Worm (Caenorhabditis elegans) whole organism, young adult: Measurements from ENCODE around the gene srab-9.
A peak's percentile ranks its signal among the peaks of the same experiment; 100 is the strongest.

Source experiments
- B0019.2 ChIP-seq: fragments of 200-800 bp; sonication (Bioruptor generic); conservative IDR thresholded peaks from 2 replicates; pipeline ENCODE4 v1.3.6; 2022; ENCODE audit warnings: missing genetic modification reagents, missing genetic modification characterization, missing compliant biosample characterization
- B0261.1 ChIP-seq: sonication (generic microtip); optimal IDR thresholded peaks from 2 replicates; lab custom pipeline; 2016; ENCODE audit warnings: mild to moderate bottlenecking, missing genetic modification characterization, moderate library complexity, missing compliant biosample characterization
- B0336.3 ChIP-seq: fragments of 200-800 bp; sonication (Bioruptor generic); IDR thresholded peaks from 2 replicates; pipeline ENCODE4 v1.3.6; 2022; ENCODE audit warnings: missing genetic modification characterization, missing compliant biosample characterization
- F22D6.2 ChIP-seq: sonication (generic microtip); optimal IDR thresholded peaks from 2 replicates; lab custom pipeline; 2016; ENCODE audit warnings: mild to moderate bottlenecking, missing genetic modification characterization, missing compliant biosample characterization
- F37B4.10 ChIP-seq: fragments of 200-800 bp; sonication (Bioruptor generic); IDR thresholded peaks from 2 replicates; pipeline ENCODE4 v1.3.6; 2022; ENCODE audit warnings: missing genetic modification characterization, missing compliant biosample characterization
- F49E8.2 ChIP-seq: sonication (generic microtip); optimal IDR thresholded peaks from 3 replicates; lab custom pipeline; 2017; ENCODE audit warnings: missing genetic modification characterization, mild to moderate bottlenecking, missing compliant biosample characterization, antibody characterized with exemption, moderate library complexity; ENCODE audit not compliant: insufficient read depth
- F57A8.1 ChIP-seq: fragments of 200-800 bp; sonication (Bioruptor generic); optimal IDR thresholded peaks from 2 replicates; lab custom pipeline; 2018; ENCODE audit warnings: mild to moderate bottlenecking, missing genetic modification characterization, moderate library complexity, missing compliant biosample characterization
- F57C9.4 ChIP-seq: sonication (generic microtip); optimal IDR thresholded peaks from 2 replicates; lab custom pipeline; 2017; ENCODE audit warnings: mild to moderate bottlenecking, missing genetic modification characterization, missing compliant biosample characterization
- K12H6.12 ChIP-seq: fragments of 200-800 bp; sonication (Bioruptor generic); optimal IDR thresholded peaks from 2 replicates; lab custom pipeline; 2018; ENCODE audit warnings: mild to moderate bottlenecking, missing genetic modification characterization, missing compliant biosample characterization
- T07F8.4 ChIP-seq: sonication (generic microtip); optimal IDR thresholded peaks from 2 replicates; lab custom pipeline; 2016; ENCODE audit warnings: mild to moderate bottlenecking, missing genetic modification characterization, moderate library complexity, missing compliant biosample characterization
- T26A5.8 ChIP-seq: sonication (generic microtip); optimal IDR thresholded peaks from 2 replicates; lab custom pipeline; 2016; ENCODE audit warnings: missing genetic modification characterization, missing compliant biosample characterization
- Y79H2A.3 ChIP-seq: fragments of 200-800 bp; sonication (Bioruptor generic); conservative IDR thresholded peaks from 2 replicates; pipeline ENCODE4 v1.3.6; 2022; ENCODE audit warnings: missing genetic modification reagents, missing genetic modification characterization, missing compliant biosample characterization
- Y95B8A.8 ChIP-seq: fragments of 200-800 bp; sonication (Bioruptor generic); IDR thresholded peaks from 2 replicates; pipeline ENCODE4 v1.3.6; 2022; ENCODE audit warnings: missing genetic modification reagents, missing genetic modification characterization, missing compliant biosample characterization
- aptf-3 ChIP-seq: fragments of 200-800 bp; sonication (Bioruptor generic); IDR thresholded peaks from 2 replicates; pipeline ENCODE4 v1.3.6; 2022; ENCODE audit warnings: missing genetic modification characterization, missing compliant biosample characterization
- attf-3 ChIP-seq: fragments of 200-800 bp; sonication (Bioruptor generic); conservative IDR thresholded peaks from 2 replicates; pipeline ENCODE4 v1.3.6; 2022; ENCODE audit warnings: missing genetic modification reagents, missing genetic modification characterization, missing compliant biosample characterization
- bed-2 ChIP-seq: fragments of 200-800 bp; sonication (Bioruptor generic); IDR thresholded peaks from 2 replicates; pipeline ENCODE4 v1.3.6; 2022; ENCODE audit warnings: missing genetic modification reagents, missing genetic modification characterization, missing compliant biosample characterization
- ccch-3 ChIP-seq: fragments of 200-800 bp; sonication (Bioruptor generic); optimal IDR thresholded peaks from 2 replicates; lab custom pipeline; 2018; ENCODE audit warnings: mild to moderate bottlenecking, missing genetic modification characterization, missing compliant biosample characterization
- cebp-1 ChIP-seq, 2 experiments: fragments of 200-800 bp in 1 of 2; sonication (Bioruptor generic) in 1 of 2; sonication (generic microtip) in 1 of 2; IDR thresholded peaks in 1 of 2; optimal IDR thresholded peaks in 1 of 2; 2 replicates each; pipeline versions ENCODE4 v1.3.6 to Lab custom; 2017 to 2022; ENCODE audit warnings: missing compliant biosample characterization in 2 of 2, missing genetic modification characterization in 2 of 2, mild to moderate bottlenecking in 1 of 2, missing genetic modification reagents in 1 of 2, moderate library complexity in 1 of 2
- ceh-79 ChIP-seq: sonication (generic microtip); optimal IDR thresholded peaks from 2 replicates; lab custom pipeline; 2017; ENCODE audit warnings: mild to moderate bottlenecking, missing genetic modification characterization, missing compliant biosample characterization
- chd-7 ChIP-seq: sonication (generic microtip); optimal IDR thresholded peaks from 2 replicates; lab custom pipeline; 2016; ENCODE audit warnings: mild to moderate bottlenecking, missing genetic modification characterization, moderate library complexity, missing compliant biosample characterization
- die-1 ChIP-seq: sonication (generic microtip); optimal IDR thresholded peaks from 2 replicates; lab custom pipeline; 2016; ENCODE audit warnings: missing genotype, mild to moderate bottlenecking, missing genetic modification characterization, missing compliant biosample characterization
- egl-44 ChIP-seq: fragments of 200-800 bp; sonication (Bioruptor generic); IDR thresholded peaks from 2 replicates; pipeline ENCODE4 v1.3.6; 2022; ENCODE audit warnings: missing genetic modification reagents, missing genetic modification characterization, missing compliant biosample characterization
- egrh-3 ChIP-seq: fragments of 200-800 bp; sonication (Bioruptor generic); IDR thresholded peaks from 2 replicates; pipeline ENCODE4 v1.3.6; 2022; ENCODE audit warnings: missing genetic modification reagents, missing genetic modification characterization, missing compliant biosample characterization
- fkh-3 ChIP-seq: sonication (generic microtip); optimal IDR thresholded peaks from 2 replicates; lab custom pipeline; 2016; ENCODE audit warnings: mild to moderate bottlenecking, missing genetic modification characterization, missing compliant biosample characterization
- hrde-1 ChIP-seq: sonication (generic microtip); optimal IDR thresholded peaks from 2 replicates; lab custom pipeline; 2016; ENCODE audit warnings: missing genetic modification characterization, mild to moderate bottlenecking, missing compliant biosample characterization, moderate library complexity, missing genotype, missing genetic modification reagents, borderline replicate concordance
- lag-1 ChIP-seq: fragments of 200-800 bp; sonication (Bioruptor generic); IDR thresholded peaks from 2 replicates; pipeline ENCODE4 v1.3.6; 2022; ENCODE audit warnings: missing genetic modification reagents, missing genetic modification characterization, missing compliant biosample characterization
- let-526 ChIP-seq: fragments of 200-800 bp; sonication (Bioruptor generic); IDR thresholded peaks from 2 replicates; pipeline ENCODE4 v1.3.6; 2022; ENCODE audit warnings: missing genetic modification reagents, missing genetic modification characterization, missing compliant biosample characterization
- lin-26 ChIP-seq: fragments of 200-800 bp; sonication (Bioruptor generic); IDR thresholded peaks from 2 replicates; pipeline ENCODE4 v1.3.6; 2022; ENCODE audit warnings: missing genetic modification reagents, missing genetic modification characterization, missing compliant biosample characterization
- lin-54 ChIP-seq: fragments of 200-800 bp; sonication (Bioruptor generic); optimal IDR thresholded peaks from 2 replicates; lab custom pipeline; 2018; ENCODE audit warnings: mild to moderate bottlenecking, missing genetic modification characterization, missing compliant biosample characterization
- madf-8 ChIP-seq: fragments of 200-800 bp; sonication (Bioruptor generic); conservative IDR thresholded peaks from 2 replicates; pipeline ENCODE4 v1.3.6; 2022; ENCODE audit warnings: missing genetic modification reagents, missing genetic modification characterization, missing compliant biosample characterization
- mes-4 ChIP-seq: sonication (generic microtip); optimal IDR thresholded peaks from 2 replicates; lab custom pipeline; 2016; ENCODE audit warnings: missing genotype, missing genetic modification characterization, missing compliant biosample characterization
- nhr-27 ChIP-seq: fragments of 200-800 bp; sonication (Bioruptor generic); optimal IDR thresholded peaks from 2 replicates; lab custom pipeline; 2018; ENCODE audit warnings: mild to moderate bottlenecking, missing genetic modification characterization, moderate library complexity, missing compliant biosample characterization
- nhr-90 ChIP-seq: sonication (generic microtip); optimal IDR thresholded peaks from 2 replicates; lab custom pipeline; 2016; ENCODE audit warnings: missing genotype, mild to moderate bottlenecking, missing genetic modification characterization, missing compliant biosample characterization
- pbrm-1 ChIP-seq: fragments of 200-800 bp; sonication (Bioruptor generic); IDR thresholded peaks from 2 replicates; pipeline ENCODE4 v1.3.6; 2022; ENCODE audit warnings: missing genetic modification reagents, missing genetic modification characterization, missing compliant biosample characterization
- rcor-1 ChIP-seq: fragments of 200-800 bp; sonication (Bioruptor generic); IDR thresholded peaks from 2 replicates; pipeline ENCODE4 v1.3.6; 2022; ENCODE audit warnings: missing genetic modification reagents, missing genetic modification characterization, missing compliant biosample characterization
- rec-8 ChIP-seq, 2 experiments: sonication (generic microtip); optimal IDR thresholded peaks; 2 replicates each; lab custom pipeline; 2016; ENCODE audit warnings: mild to moderate bottlenecking in 2 of 2, missing genetic modification characterization in 2 of 2, missing genetic modification reagents in 2 of 2, missing genotype in 2 of 2, missing biosample characterization in 1 of 2, missing compliant biosample characterization in 1 of 2, moderate library complexity in 1 of 2
- rpc-1 ChIP-seq, 2 experiments: fragments of 150-350 bp in 1 of 2; sonication (generic microtip) in 1 of 2; optimal IDR thresholded peaks; 2 replicates each; lab custom pipeline; 2014 to 2018; ENCODE audit warnings: missing biosample characterization in 1 of 2, missing genetic modification characterization in 1 of 2, missing genetic modification reagents in 1 of 2, missing genotype in 1 of 2
- snpc-1.3 ChIP-seq: sonication (generic microtip); optimal IDR thresholded peaks from 2 replicates; lab custom pipeline; 2017; ENCODE audit warnings: missing genetic modification characterization, mild to moderate bottlenecking, missing compliant biosample characterization, antibody characterized with exemption, moderate library complexity, missing genotype, missing genetic modification reagents; ENCODE audit not compliant: insufficient read depth
- tbp1 ChIP-seq: fragments of 200-800 bp; sonication (Bioruptor generic); optimal IDR thresholded peaks from 2 replicates; lab custom pipeline; 2018; ENCODE audit warnings: mild to moderate bottlenecking, missing genetic modification characterization, missing compliant biosample characterization
- tlf-1 ChIP-seq: fragments of 200-800 bp; sonication (Bioruptor generic); optimal IDR thresholded peaks from 2 replicates; lab custom pipeline; 2018; ENCODE audit warnings: mild to moderate bottlenecking, missing genetic modification characterization, missing compliant biosample characterization
- unc-130 ChIP-seq: sonication (generic microtip); optimal IDR thresholded peaks from 2 replicates; lab custom pipeline; 2016; ENCODE audit warnings: missing genetic modification reagents, missing genetic modification characterization, missing compliant biosample characterization
- unc-62 ChIP-seq: fragments of 150-350 bp; optimal IDR thresholded peaks from 2 replicates; lab custom pipeline; 2014; ENCODE audit warnings: missing biosample characterization, missing genetic modification reagents, missing genetic modification characterization
- zfh-2 ChIP-seq: fragments of 200-800 bp; sonication (Bioruptor generic); conservative IDR thresholded peaks from 2 replicates; pipeline ENCODE4 v1.3.6; 2022; ENCODE audit warnings: missing genetic modification reagents, missing genetic modification characterization, missing compliant biosample characterization
- ztf-18 ChIP-seq: sonication (generic microtip); optimal IDR thresholded peaks from 2 replicates; lab custom pipeline; 2016; ENCODE audit warnings: missing genotype, mild to moderate bottlenecking, missing genetic modification characterization, missing compliant biosample characterization
- ztf-25 ChIP-seq: fragments of 200-800 bp; sonication (Bioruptor generic); IDR thresholded peaks from 2 replicates; pipeline ENCODE4 v1.3.6; 2022; ENCODE audit warnings: missing genetic modification reagents, missing genetic modification characterization, missing compliant biosample characterization
- ztf-28 ChIP-seq: fragments of 200-800 bp; sonication (Bioruptor generic); IDR thresholded peaks from 2 replicates; pipeline ENCODE4 v1.3.6; 2022; ENCODE audit warnings: missing genetic modification reagents, missing genetic modification characterization, missing compliant biosample characterization
- ztf-3 ChIP-seq: fragments of 200-800 bp; sonication (Bioruptor generic); optimal IDR thresholded peaks from 2 replicates; lab custom pipeline; 2018; ENCODE audit warnings: mild to moderate bottlenecking, missing genetic modification characterization, missing compliant biosample characterization

Gene srab-9

DNA sequence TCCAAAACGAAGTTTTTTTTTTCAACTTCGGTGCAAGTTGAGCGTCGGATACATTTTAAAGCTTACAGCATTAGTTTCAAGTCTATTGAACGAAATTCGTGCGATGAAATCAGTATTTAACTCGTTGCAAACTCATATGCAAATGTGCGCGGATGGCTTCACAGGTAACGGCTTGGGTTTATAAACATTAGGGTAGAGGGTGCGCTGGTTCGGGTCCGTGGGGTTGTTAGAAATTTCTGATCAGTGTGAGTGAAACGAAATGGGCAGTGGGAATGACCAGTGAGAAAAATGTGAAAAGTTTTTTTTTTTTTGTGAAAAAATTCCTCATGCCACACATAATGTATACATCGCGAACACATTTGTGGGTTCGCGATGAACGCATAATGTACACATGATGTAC, 22.1 kb upstream of the srab-9 start (continued):
- TF ChIP-seq snpc-1.3 (tag; lab: Kevin White, UChicago) (no peak), lin-54 (peak; percentile 52), chd-7 (tag; lab: Kevin White, UChicago) (peak; percentile 56), unc-62 (GFP tag; lab: Kevin White, UChicago) (no peak), B0019.2 (no peak), B0336.3 (GFP tag; lab: Robert Waterston, UW) (no peak), T26A5.8 (no peak), Y95B8A.8 (GFP tag; lab: Robert Waterston, UW) (0 out of 2 replicates have a peak, but pooled peaks have one; percentile 16), hrde-1 (no peak), F57A8.1 (no peak), die-1 (tag; lab: Kevin White, UChicago) (peak; percentile 73), zfh-2 (GFP tag; lab: Robert Waterston, UW) (no peak), fkh-3 (tag; lab: Kevin White, UChicago) (no peak), nhr-90 (peak; percentile 74), mes-4 (tag; lab: Kevin White, UChicago) (peak; percentile 28), bed-2 (GFP tag; lab: Robert Waterston, UW) (no peak), lin-26 (GFP tag; lab: Robert Waterston, UW) (peak; percentile 90), ztf-3 (GFP tag; lab: Kevin White, UChicago) (no peak), nhr-27 (tag; lab: Kevin White, UChicago) (no peak), ccch-3 (GFP tag; lab: Kevin White, UChicago) (no peak), rpc-1 (optimal IDR thresholded peaks at IDR 0.05; lab: Kevin White, UChicago) (peak; percentile 71), rpc-1 (tag; optimal IDR thresholded peaks at IDR 0.05; lab: Kevin White, UChicago) (peak; percentile 95), unc-130 (no peak), ceh-79 (tag; lab: Kevin White, UChicago) (no peak), attf-3 (GFP tag; lab: Robert Waterston, UW) (no peak), lag-1 (no peak), madf-8 (GFP tag; lab: Robert Waterston, UW) (peak; percentile 27; the same call in 1 of the 2 replicates), tbp1 (peak; percentile 82), ztf-25 (GFP tag; lab: Robert Waterston, UW) (no peak), K12H6.12 (tag; lab: Kevin White, UChicago) (no peak), F49E8.2 (no peak), F37B4.10 (GFP tag; lab: Robert Waterston, UW) (no peak), T07F8.4 (tag; lab: Kevin White, UChicago) (peak; percentile 47), ztf-28 (GFP tag; lab: Robert Waterston, UW) (0 out of 2 replicates have a peak, but pooled peaks have one; percentile 35), cebp-1 (GFP tag; IDR thresholded peaks at IDR 0.05; lab: Robert Waterston, UW) (no peak), cebp-1 (tag; optimal IDR thresholded peaks at IDR 0.05; lab: Kevin White, UChicago) (no peak), B0261.1 (peak; percentile 61), pbrm-1 (GFP tag; lab: Robert Waterston, UW) (0 out of 2 replicates have a peak, but pooled peaks have one; percentile 41), egl-44 (GFP tag; lab: Robert Waterston, UW) (0 out of 2 replicates have a peak, but pooled peaks have one; percentile 23), rec-8 (tag; optimal IDR thresholded peaks at IDR 0.05; lab: Kevin White, UChicago) (peak in 1 of 2 experiments; percentile 64), egrh-3 (GFP tag; lab: Robert Waterston, UW) (no peak), tlf-1 (GFP tag; lab: Kevin White, UChicago) (no peak), rcor-1 (peak; percentile 66), ztf-18 (peak; percentile 30), aptf-3 (GFP tag; lab: Robert Waterston, UW) (peak; percentile 74; the same call in 1 of the 2 replicates), F22D6.2 (tag; lab: Kevin White, UChicago) (no peak), F57C9.4 (no peak), let-526 (no peak), Y79H2A.3 (GFP tag; lab: Robert Waterston, UW) (no peak)
